Worm (Caenorhabditis elegans) whole organism, L3 larva: ENCODE data around the gene inx-1.

Experiments
- fkh-2 ChIP-seq: fragments of 150-350 bp; optimal IDR thresholded peaks from 2 replicates; lab custom pipeline; 2014; ENCODE audit warnings: missing biosample characterization, missing genetic modification reagents, missing genetic modification characterization
- snpc-4 ChIP-seq: fragments of 150-350 bp; optimal IDR thresholded peaks from 2 replicates; lab custom pipeline; 2014; ENCODE audit warnings: missing biosample characterization, missing genetic modification characterization
- unc-39 ChIP-seq: sonication (generic microtip); optimal IDR thresholded peaks from 4 replicates; lab custom pipeline; 2017; ENCODE audit warnings: missing biosample characterization, missing genetic modification characterization

DNA sequence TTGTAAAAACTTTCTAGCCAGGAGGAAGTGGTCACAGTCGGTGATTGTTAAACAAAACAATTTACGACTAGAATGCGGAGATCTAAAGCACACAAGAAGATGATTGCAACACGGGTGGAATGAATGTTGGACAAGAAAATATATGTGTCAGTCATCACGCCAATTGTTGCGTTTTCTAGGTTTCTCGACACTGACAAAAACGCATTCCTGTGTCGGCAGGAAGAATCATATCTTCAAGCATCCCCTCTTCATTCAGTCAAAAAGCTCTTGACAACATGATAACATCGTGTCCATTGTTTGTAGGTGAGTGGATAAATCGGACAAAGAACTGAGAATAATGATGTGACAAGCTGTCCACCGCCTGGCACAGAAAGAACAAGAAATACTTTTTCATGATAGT lies 3.3 kb upstream of the inx-1 start:
- no peak for TF ChIP-seq snpc-4 (tag; lab: Kevin White, UChicago)
- TF ChIP-seq fkh-2: no peak
- no peak for TF ChIP-seq unc-39 (tag; lab: Kevin White, UChicago)
